Worm (Caenorhabditis elegans) whole organism, young adult: ENCODE data around the gene clec-167.

ENCODE experiments used
- cebp-2 ChIP-seq: fragments of 200-800 bp; sonication (Bioruptor generic); IDR thresholded peaks from 2 replicates; pipeline ENCODE4 v1.3.6; 2022; ENCODE audit warnings: missing genetic modification characterization, missing compliant biosample characterization
- lir-1 ChIP-seq: fragments of 200-800 bp; sonication (Bioruptor generic); conservative IDR thresholded peaks from 2 replicates; pipeline ENCODE4 v1.3.6; 2022; ENCODE audit warnings: missing genetic modification reagents, missing genetic modification characterization, missing compliant biosample characterization
- repo-1 ChIP-seq: sonication (generic microtip); optimal IDR thresholded peaks from 2 replicates; lab custom pipeline; 2017; ENCODE audit warnings: mild to moderate bottlenecking, missing genetic modification characterization, missing compliant biosample characterization

ce11 chrIV:1278945-1279344 lies 23.4 kb upstream of the clec-167 start:
- TF ChIP-seq cebp-2 (GFP tag; lab: Robert Waterston, UW) (no peak), lir-1 (GFP tag; lab: Robert Waterston, UW) (no peak), repo-1 (no peak)
